Fruit fly (Drosophila melanogaster) whole organism, adult: Measurements from ENCODE around the gene CG13003.

Experiments used
- CG11617 ChIP-seq: fragments of 200-800 bp; sonication (Bioruptor generic); optimal IDR thresholded peaks from 2 replicates; lab custom pipeline; 2017; ENCODE audit warnings: mild to moderate bottlenecking, missing biosample characterization, missing genetic modification reagents, missing genetic modification characterization
- CG12768 ChIP-seq: fragments of 200-800 bp; sonication (Bioruptor generic); optimal IDR thresholded peaks from 2 replicates; lab custom pipeline; 2017; ENCODE audit warnings: missing biosample characterization, missing genetic modification characterization, mild to moderate bottlenecking, moderate library complexity, missing genetic modification reagents
- CG14711 ChIP-seq: fragments of 200-800 bp; sonication (Bioruptor generic); optimal IDR thresholded peaks from 2 replicates; lab custom pipeline; 2018; ENCODE audit warnings: missing biosample characterization, mild to moderate bottlenecking, missing genetic modification characterization, moderate library complexity
- CG1620 ChIP-seq: fragments of 200-800 bp; sonication (Bioruptor generic); optimal IDR thresholded peaks from 2 replicates; lab custom pipeline; 2016; ENCODE audit warnings: missing biosample characterization, missing genetic modification characterization
- CG33017 ChIP-seq: fragments of 200-800 bp; sonication (Bioruptor generic); optimal IDR thresholded peaks from 2 replicates; lab custom pipeline; 2018; ENCODE audit warnings: missing biosample characterization, mild to moderate bottlenecking, missing genetic modification characterization, moderate library complexity
- CG5204 ChIP-seq: fragments of 200-800 bp; sonication (Bioruptor generic); optimal IDR thresholded peaks from 2 replicates; lab custom pipeline; 2016; ENCODE audit warnings: missing biosample characterization, missing genetic modification characterization
- CG7045 ChIP-seq: fragments of 200-800 bp; sonication (Bioruptor generic); optimal IDR thresholded peaks from 2 replicates; lab custom pipeline; 2017; ENCODE audit warnings: missing biosample characterization, mild to moderate bottlenecking, missing genetic modification characterization
- CG7101 ChIP-seq: fragments of 200-800 bp; sonication (Bioruptor generic); optimal IDR thresholded peaks from 2 replicates; lab custom pipeline; 2018; ENCODE audit warnings: missing biosample characterization, mild to moderate bottlenecking, missing genetic modification characterization, moderate library complexity
- Clk ChIP-seq: fragments of 200-800 bp; sonication (Bioruptor generic); optimal IDR thresholded peaks from 2 replicates; lab custom pipeline; 2017; ENCODE audit warnings: missing biosample characterization, missing genetic modification characterization
- Crg-1 ChIP-seq: fragments of 200-800 bp; sonication (Bioruptor generic); optimal IDR thresholded peaks from 2 replicates; lab custom pipeline; 2016; ENCODE audit warnings: missing biosample characterization, missing genetic modification characterization
- Hr96 ChIP-seq: fragments of 200-800 bp; sonication (Bioruptor generic); optimal IDR thresholded peaks from 2 replicates; lab custom pipeline; 2016; ENCODE audit warnings: missing biosample characterization, missing genetic modification characterization
- Mnt ChIP-seq: fragments of 200-800 bp; sonication (Bioruptor generic); optimal IDR thresholded peaks from 2 replicates; lab custom pipeline; 2016; ENCODE audit warnings: missing biosample characterization, mild to moderate bottlenecking, missing genetic modification characterization
- bab1 ChIP-seq: fragments of 200-800 bp; sonication (Bioruptor generic); optimal IDR thresholded peaks from 3 replicates; lab custom pipeline; 2019; ENCODE audit warnings: missing biosample characterization, mild to moderate bottlenecking, missing genetic modification characterization, moderate library complexity
- cic ChIP-seq: fragments of 200-800 bp; sonication (Bioruptor generic); optimal IDR thresholded peaks from 2 replicates; lab custom pipeline; 2017; ENCODE audit warnings: missing biosample characterization, mild to moderate bottlenecking, missing genetic modification characterization, moderate library complexity
- cnc ChIP-seq, 2 experiments: fragments of >200 bp; optimal IDR thresholded peaks; 2 replicates each; lab custom pipeline; 2017
- kay ChIP-seq: fragments of 200-800 bp; sonication (Bioruptor generic); peaks from one replicate; lab custom pipeline; 2016; ENCODE audit warnings: missing biosample characterization, missing genetic modification characterization, borderline replicate concordance
- ovo ChIP-seq: fragments of 200-800 bp; sonication (Bioruptor generic); optimal IDR thresholded peaks from 2 replicates; lab custom pipeline; 2016; ENCODE audit warnings: missing biosample characterization, missing genetic modification characterization
- pad ChIP-seq: fragments of 200-800 bp; sonication (Bioruptor generic); optimal IDR thresholded peaks from 3 replicates; lab custom pipeline; 2017; ENCODE audit warnings: missing biosample characterization, missing genetic modification characterization, mild to moderate bottlenecking, moderate library complexity, missing genetic modification reagents
- tj ChIP-seq: fragments of 200-800 bp; sonication (Bioruptor generic); optimal IDR thresholded peaks from 3 replicates; lab custom pipeline; 2017; ENCODE audit warnings: missing biosample characterization, mild to moderate bottlenecking, missing genetic modification characterization, moderate library complexity
- toe ChIP-seq: fragments of 200-800 bp; sonication (Bioruptor generic); optimal IDR thresholded peaks from 2 replicates; lab custom pipeline; 2016; ENCODE audit warnings: missing biosample characterization, missing genetic modification characterization

CG13003 gene

DNA sequence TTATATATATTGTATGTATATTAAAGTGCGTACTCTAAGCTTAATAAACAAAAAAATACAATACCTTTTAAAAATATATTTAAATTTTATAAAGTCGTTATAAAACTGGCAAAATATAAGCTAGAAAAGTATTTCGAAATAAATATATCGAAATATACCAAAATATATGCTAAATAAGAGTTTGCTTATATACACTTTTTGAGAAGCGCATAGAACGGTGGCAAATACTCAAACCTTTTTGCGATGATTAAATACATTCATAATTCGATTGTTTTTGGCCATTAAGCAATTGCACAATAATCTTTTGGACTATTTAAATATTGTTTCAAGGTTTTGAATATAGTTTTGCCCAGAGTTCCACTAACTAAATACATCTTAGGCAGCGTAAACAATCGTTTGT is 67.3 kb downstream of the CG13003 start:
- TF ChIP-seq CG7101 (tag; lab: Kevin White, UChicago) = no peak
- no peak for TF ChIP-seq Hr96 (GFP tag; lab: Kevin White, UChicago)
- TF ChIP-seq cic (GFP tag; lab: Kevin White, UChicago) = no peak
- no peak for TF ChIP-seq CG14711 (tag; lab: Kevin White, UChicago)
- TF ChIP-seq CG11617 = no peak
- no peak for TF ChIP-seq Mnt (GFP tag; lab: Kevin White, UChicago)
- TF ChIP-seq CG5204 (GFP tag; lab: Kevin White, UChicago) = no peak
- TF ChIP-seq CG12768 (GFP tag; lab: Kevin White, UChicago) = no peak

DNA sequence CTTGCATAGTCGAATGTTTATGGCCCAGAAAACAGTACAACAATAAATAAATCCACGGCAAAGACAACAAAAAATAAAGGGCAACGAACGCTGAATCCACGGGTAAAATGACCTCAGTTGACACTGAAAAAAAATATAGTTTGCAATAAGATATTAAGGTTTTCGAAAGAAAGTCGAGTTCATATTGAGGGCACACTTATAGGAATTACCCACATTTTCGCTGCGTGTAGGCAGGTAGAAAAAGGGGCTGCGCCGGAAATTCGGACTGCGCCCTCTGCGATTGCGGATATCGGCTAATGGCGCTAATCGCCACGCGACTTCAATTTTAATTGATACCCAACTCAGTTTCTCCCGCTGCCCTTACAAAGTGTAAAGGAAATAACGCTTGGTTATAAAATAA is 67.7 kb downstream of the CG13003 start:
- TF ChIP-seq cnc (optimal IDR thresholded peaks at IDR 0.05; lab: Kevin White, UChicago) (no peak), cic (GFP tag; lab: Kevin White, UChicago) (no peak), pad (GFP tag; lab: Kevin White, UChicago) (no peak), ovo (no peak), tj (GFP tag; lab: Kevin White, UChicago) (no peak), bab1 (GFP tag; lab: Kevin White, UChicago) (no peak), Hr96 (GFP tag; lab: Kevin White, UChicago) (no peak), kay (no peak), CG1620 (no peak), CG7101 (tag; lab: Kevin White, UChicago) (no peak), CG7045 (GFP tag; lab: Kevin White, UChicago) (no peak), CG5204 (GFP tag; lab: Kevin White, UChicago) (no peak), CG11617 (no peak), Crg-1 (GFP tag; lab: Kevin White, UChicago) (no peak), CG14711 (tag; lab: Kevin White, UChicago) (no peak), CG33017 (tag; lab: Kevin White, UChicago) (no peak), toe (GFP tag; lab: Kevin White, UChicago) (no peak), Clk (GFP tag; lab: Kevin White, UChicago) (no peak)

dm6 chrX:16805768-16806167 is 70.6 kb downstream of the CG13003 start, which contains the start of gene ppk28:
Gene ppk28 (plus strand): TSS chrX:16806068.
- TF ChIP-seq CG5204 (GFP tag; lab: Kevin White, UChicago) (no peak), pad (GFP tag; lab: Kevin White, UChicago) (no peak), toe (GFP tag; lab: Kevin White, UChicago) (no peak), Crg-1 (GFP tag; lab: Kevin White, UChicago) (no peak), Hr96 (GFP tag; lab: Kevin White, UChicago) (no peak), CG33017 (tag; lab: Kevin White, UChicago) (no peak), Clk (GFP tag; lab: Kevin White, UChicago) (no peak), CG1620 (no peak), bab1 (GFP tag; lab: Kevin White, UChicago) (no peak), cnc (optimal IDR thresholded peaks at IDR 0.05; lab: Kevin White, UChicago) (no peak), cic (GFP tag; lab: Kevin White, UChicago) (no peak), CG7101 (tag; lab: Kevin White, UChicago) (no peak), Mnt (GFP tag; lab: Kevin White, UChicago) (no peak), CG7045 (GFP tag; lab: Kevin White, UChicago) (no peak)

- TF ChIP-seq CG12768 (GFP tag; lab: Kevin White, UChicago) (no peak), CG1620 (peak; percentile 35)
Observed at dm6 chrX:16803299-16803698, 73.0 kb downstream of the CG13003 start, which contains the start of the genes Rai1 and CG13005. Gene Rai1 (minus strand): TSS chrX:16803344. Gene CG13005 (plus strand): TSS chrX:16803650.

DNA sequence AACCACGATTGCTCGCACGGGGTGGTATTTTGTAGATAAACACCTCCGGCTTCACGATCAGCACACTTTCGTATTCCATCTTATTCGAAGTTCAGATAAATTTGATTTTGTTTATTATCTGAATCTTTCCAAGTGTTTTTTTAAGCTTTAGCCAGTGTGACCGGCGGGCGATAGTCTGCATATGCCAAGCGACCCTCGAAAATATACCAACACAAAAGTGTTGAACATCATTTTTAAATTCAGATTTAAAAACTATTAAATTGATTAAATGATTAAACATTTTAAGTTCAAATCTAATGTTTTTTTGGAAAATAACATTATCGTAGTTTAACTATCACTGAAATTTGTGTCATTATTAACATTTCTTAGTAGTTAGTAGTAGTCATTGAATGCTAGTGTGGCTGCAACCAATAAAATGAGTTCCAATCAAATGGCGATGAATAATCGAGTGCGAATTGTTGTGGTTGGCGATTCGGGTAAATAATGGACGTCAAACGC is 75.8 kb downstream of the CG13003 start, which contains the start of the genes CG9132 and CG4789:
Gene CG9132, minus strand, starts transcription at position 181 of the 498 bp plus-strand sequence.
Gene CG4789, plus strand, starts transcription at position 401 of the 498 bp plus-strand sequence.
- TF ChIP-seq CG12768 (GFP tag; lab: Kevin White, UChicago) (no peak), toe (GFP tag; lab: Kevin White, UChicago) (no peak), cic (GFP tag; lab: Kevin White, UChicago) (no peak), tj (GFP tag; lab: Kevin White, UChicago) (no peak), CG33017 (tag; lab: Kevin White, UChicago) (no peak), pad (GFP tag; lab: Kevin White, UChicago) (no peak), CG14711 (tag; lab: Kevin White, UChicago) (no peak), Crg-1 (GFP tag; lab: Kevin White, UChicago) (no peak), CG11617 (no peak), Mnt (GFP tag; lab: Kevin White, UChicago) (no peak), CG7101 (tag; lab: Kevin White, UChicago) (no peak), Clk (GFP tag; lab: Kevin White, UChicago) (no peak)

DNA sequence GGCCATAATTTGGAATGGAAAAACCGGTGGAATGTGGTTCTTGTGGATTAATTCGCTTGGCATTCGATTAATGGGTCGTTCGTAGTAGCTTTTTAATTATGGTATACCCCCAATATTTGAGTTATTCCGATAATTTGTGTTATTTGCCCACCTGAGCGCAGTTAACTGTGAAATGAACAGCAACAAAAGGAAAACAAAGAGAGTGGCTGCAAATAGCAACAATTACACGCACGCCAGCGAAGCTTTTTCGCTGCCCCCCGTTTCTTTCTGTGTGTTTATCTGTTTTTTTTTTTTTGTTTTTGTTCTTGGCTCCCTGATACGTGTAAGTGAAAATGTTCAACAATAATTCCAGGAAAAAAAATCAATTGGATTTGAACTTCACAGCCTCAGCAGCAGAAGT is 76.4 kb downstream of the CG13003 start:
- TF ChIP-seq Hr96 (GFP tag; lab: Kevin White, UChicago) = no peak
- TF ChIP-seq pad (GFP tag; lab: Kevin White, UChicago) = no peak
- TF ChIP-seq ovo = no peak
- no peak for TF ChIP-seq Clk (GFP tag; lab: Kevin White, UChicago)
- peak; percentile 4 for TF ChIP-seq CG7101 (tag; lab: Kevin White, UChicago)
- TF ChIP-seq CG12768 (GFP tag; lab: Kevin White, UChicago) = no peak
- TF ChIP-seq CG14711 (tag; lab: Kevin White, UChicago) = no peak
- TF ChIP-seq tj (GFP tag; lab: Kevin White, UChicago) = peak; percentile 1
- no peak for TF ChIP-seq Crg-1 (GFP tag; lab: Kevin White, UChicago)
- TF ChIP-seq kay = no peak
- no peak for TF ChIP-seq CG1620
- TF ChIP-seq CG5204 (GFP tag; lab: Kevin White, UChicago) = no peak
- no peak for TF ChIP-seq cic (GFP tag; lab: Kevin White, UChicago)
- TF ChIP-seq CG7045 (GFP tag; lab: Kevin White, UChicago) = no peak
- TF ChIP-seq CG33017 (tag; lab: Kevin White, UChicago) = no peak
- TF ChIP-seq CG11617 = no peak
- TF ChIP-seq Mnt (GFP tag; lab: Kevin White, UChicago) = peak; percentile 17
- TF ChIP-seq cnc (optimal IDR thresholded peaks at IDR 0.05; lab: Kevin White, UChicago) = no peak
- peak; percentile 18 for TF ChIP-seq bab1 (GFP tag; lab: Kevin White, UChicago)
- TF ChIP-seq toe (GFP tag; lab: Kevin White, UChicago) = no peak
